Fruit fly (Drosophila melanogaster) whole organism, embryonic: Measurements from ENCODE around the gene U2af50.

Experiments used
- CG13287 ChIP-seq: fragments of 200-800 bp; sonication (Bioruptor generic); IDR thresholded peaks from 2 replicates; pipeline ENCODE4 v1.3.6; 2022; ENCODE audit warnings: missing biosample characterization, missing genetic modification characterization; ENCODE audit not compliant: partially characterized antibody
- CG14014 ChIP-seq: fragments of 200-800 bp; sonication (Bioruptor generic); IDR thresholded peaks from 2 replicates; pipeline ENCODE4 v1.3.6; 2022; ENCODE audit warnings: missing biosample characterization, missing genetic modification characterization
- CG15514 ChIP-seq: fragments of 200-800 bp; sonication (Bioruptor generic); optimal IDR thresholded peaks from 3 replicates; lab custom pipeline; 2017; ENCODE audit warnings: missing biosample characterization, missing genetic modification characterization, mild to moderate bottlenecking, moderate library complexity, missing genetic modification reagents
- CG1603 ChIP-seq: fragments of 200-800 bp; sonication (Bioruptor generic); optimal IDR thresholded peaks from 2 replicates; lab custom pipeline; 2019; ENCODE audit warnings: missing biosample characterization, mild to moderate bottlenecking, missing genetic modification characterization, moderate library complexity
- CG17361 ChIP-seq: fragments of 200-800 bp; sonication (Bioruptor generic); IDR thresholded peaks from 3 replicates; pipeline ENCODE4 v1.3.6; 2022; ENCODE audit warnings: missing biosample characterization, missing genetic modification characterization
- CG2202 ChIP-seq: fragments of 200-800 bp; sonication (Bioruptor generic); optimal IDR thresholded peaks from 2 replicates; lab custom pipeline; 2018; ENCODE audit warnings: missing biosample characterization, mild to moderate bottlenecking, missing genetic modification characterization
- CG2678 ChIP-seq: fragments of 200-800 bp; sonication (Bioruptor generic); optimal IDR thresholded peaks from 3 replicates; lab custom pipeline; 2019; ENCODE audit warnings: missing biosample characterization, mild to moderate bottlenecking, missing genetic modification characterization, moderate library complexity
- CG42726 ChIP-seq: fragments of 200-800 bp; sonication (Bioruptor generic); IDR thresholded peaks from 2 replicates; pipeline ENCODE4 v1.3.6; 2022; ENCODE audit warnings: missing biosample characterization, missing genetic modification characterization; ENCODE audit not compliant: partially characterized antibody
- CG6689 ChIP-seq: fragments of 200-800 bp; sonication (Bioruptor generic); IDR thresholded peaks from 2 replicates; pipeline ENCODE4 v1.3.6; 2022; ENCODE audit warnings: missing biosample characterization, missing genetic modification characterization
- CG7271 ChIP-seq: fragments of 200-800 bp; sonication (Bioruptor generic); optimal IDR thresholded peaks from 2 replicates; lab custom pipeline; 2018; ENCODE audit warnings: missing biosample characterization, mild to moderate bottlenecking, missing genetic modification characterization, moderate library complexity
- CG9932 ChIP-seq: fragments of 200-800 bp; sonication (Bioruptor generic); IDR thresholded peaks from 2 replicates; pipeline ENCODE4 v1.3.6; 2022; ENCODE audit warnings: missing biosample characterization, missing genetic modification characterization
- Dip2 ChIP-seq: fragments of 200-800 bp; sonication (Bioruptor generic); IDR thresholded peaks from 2 replicates; pipeline ENCODE4 v1.3.6; 2022; ENCODE audit warnings: missing biosample characterization, missing genetic modification characterization
- Dip3 ChIP-seq: fragments of 200-800 bp; sonication (Bioruptor generic); optimal IDR thresholded peaks from 3 replicates; lab custom pipeline; 2016; ENCODE audit warnings: missing biosample characterization, missing genetic modification characterization
- Dll ChIP-seq: fragments of 200-800 bp; sonication (Bioruptor generic); IDR thresholded peaks from 4 replicates; pipeline ENCODE4 v1.3.6; 2022; ENCODE audit warnings: missing biosample characterization, missing genetic modification characterization; ENCODE audit not compliant: partially characterized antibody
- Dref ChIP-seq: fragments of 200-800 bp; sonication (Bioruptor generic); IDR thresholded peaks from 2 replicates; pipeline ENCODE4 v1.3.6; 2022; ENCODE audit warnings: missing biosample characterization, missing genetic modification characterization
- HHEX ChIP-seq: fragments of 200-800 bp; sonication (Bioruptor generic); optimal IDR thresholded peaks from 3 replicates; lab custom pipeline; 2017; ENCODE audit warnings: missing biosample characterization, mild to moderate bottlenecking, missing genetic modification characterization, missing genetic modification reagents
- Hsf ChIP-seq: fragments of 200-800 bp; sonication (Bioruptor generic); optimal IDR thresholded peaks from 3 replicates; lab custom pipeline; 2016; ENCODE audit warnings: missing biosample characterization, missing genetic modification characterization
- MBD-R2 ChIP-seq: fragments of 200-800 bp; sonication (Bioruptor generic); IDR thresholded peaks from 2 replicates; pipeline ENCODE4 v1.3.6; 2022; ENCODE audit warnings: missing biosample characterization, missing genetic modification characterization
- MESR4 ChIP-seq: fragments of 200-800 bp; sonication (Bioruptor generic); optimal IDR thresholded peaks from 2 replicates; lab custom pipeline; 2018; ENCODE audit warnings: missing biosample characterization, mild to moderate bottlenecking, missing genetic modification characterization, moderate library complexity
- MTF-1 ChIP-seq: fragments of 200-800 bp; sonication (Bioruptor generic); optimal IDR thresholded peaks from 2 replicates; lab custom pipeline; 2018; ENCODE audit warnings: missing biosample characterization, mild to moderate bottlenecking, missing genetic modification characterization, borderline replicate concordance
- Med ChIP-seq: fragments of 200-800 bp; sonication (Bioruptor generic); peaks from one replicate; lab custom pipeline; 2016; ENCODE audit warnings: missing biosample characterization, missing genetic modification characterization, mild to moderate bottlenecking, inconsistent platforms, moderate library complexity
- Meics ChIP-seq: fragments of 200-800 bp; sonication (Bioruptor generic); optimal IDR thresholded peaks from 2 replicates; lab custom pipeline; 2017; ENCODE audit warnings: missing biosample characterization, mild to moderate bottlenecking, missing genetic modification characterization
- Nf-YA ChIP-seq: fragments of 200-800 bp; sonication (Bioruptor generic); IDR thresholded peaks from 2 replicates; pipeline ENCODE4 v1.3.6; 2022; ENCODE audit warnings: missing biosample characterization, missing genetic modification characterization
- Oaz ChIP-seq: fragments of 200-800 bp; sonication (Bioruptor generic); IDR thresholded peaks from 2 replicates; pipeline ENCODE4 v1.3.6; 2022; ENCODE audit warnings: missing biosample characterization, missing genetic modification characterization
- Opbp ChIP-seq: fragments of 200-800 bp; sonication (Bioruptor generic); IDR thresholded peaks from 3 replicates; pipeline ENCODE4 v1.3.6; 2022; ENCODE audit warnings: missing biosample characterization, missing genetic modification characterization; ENCODE audit not compliant: partially characterized antibody
- Sry-β ChIP-seq: fragments of 200-800 bp; sonication (Bioruptor generic); optimal IDR thresholded peaks from 2 replicates; lab custom pipeline; 2018; ENCODE audit warnings: missing biosample characterization, mild to moderate bottlenecking, missing genetic modification characterization, moderate library complexity
- Sry-δ ChIP-seq: fragments of 200-800 bp; sonication (Bioruptor generic); optimal IDR thresholded peaks from 2 replicates; lab custom pipeline; 2016; ENCODE audit warnings: missing biosample characterization, missing genetic modification characterization
- Xrp1 ChIP-seq: fragments of 200-800 bp; sonication (Bioruptor generic); IDR thresholded peaks from 2 replicates; pipeline ENCODE4 v1.3.6; 2022; ENCODE audit warnings: missing biosample characterization, missing genetic modification characterization
- ato ChIP-seq: fragments of 200-800 bp; sonication (Bioruptor generic); IDR thresholded peaks from 2 replicates; pipeline ENCODE4 v1.3.6; 2022; ENCODE audit warnings: missing biosample characterization, missing genetic modification characterization; ENCODE audit not compliant: partially characterized antibody
- crp ChIP-seq, 2 experiments: fragments of 200-800 bp; sonication (Bioruptor generic); optimal IDR thresholded peaks; 2 replicates in 1 of 2; 3 replicates in 1 of 2; lab custom pipeline; 2017; ENCODE audit warnings: missing biosample characterization in 2 of 2, missing genetic modification characterization in 2 of 2, mild to moderate bottlenecking in 1 of 2, moderate library complexity in 1 of 2
- disco-r ChIP-seq: fragments of 200-800 bp; sonication (Bioruptor generic); optimal IDR thresholded peaks from 2 replicates; lab custom pipeline; 2016; ENCODE audit warnings: missing biosample characterization, missing genetic modification characterization
- dpn ChIP-seq, 2 experiments: fragments of 200-800 bp; sonication (Bioruptor generic); optimal IDR thresholded peaks; 3 replicates each; lab custom pipeline; 2016; ENCODE audit warnings: missing biosample characterization in 2 of 2, missing genetic modification characterization in 2 of 2
- eve ChIP-seq, 2 experiments: fragments of >200 bp; optimal IDR thresholded peaks; 2 replicates each; lab custom pipeline; 2017; ENCODE audit warnings: missing biosample characterization in 2 of 2, missing genetic modification characterization in 2 of 2
- eyg ChIP-seq: fragments of 200-800 bp; sonication (Bioruptor generic); optimal IDR thresholded peaks from 3 replicates; lab custom pipeline; 2016; ENCODE audit warnings: missing biosample characterization, missing genetic modification characterization
- fd96Cb ChIP-seq: fragments of 200-800 bp; sonication (Bioruptor generic); optimal IDR thresholded peaks from 2 replicates; lab custom pipeline; 2018; ENCODE audit warnings: missing biosample characterization, mild to moderate bottlenecking, missing genetic modification characterization, moderate library complexity
- her ChIP-seq: fragments of 200-800 bp; sonication (Bioruptor generic); optimal IDR thresholded peaks from 2 replicates; lab custom pipeline; 2016; ENCODE audit warnings: missing biosample characterization, missing genetic modification characterization
- nom ChIP-seq: fragments of 200-800 bp; sonication (Bioruptor generic); optimal IDR thresholded peaks from 2 replicates; lab custom pipeline; 2017; ENCODE audit warnings: missing biosample characterization, missing genetic modification characterization, mild to moderate bottlenecking, moderate library complexity, missing genetic modification reagents
- peb ChIP-seq: fragments of 200-800 bp; sonication (Bioruptor generic); IDR thresholded peaks from 2 replicates; pipeline ENCODE4 v1.3.6; 2022; ENCODE audit warnings: missing biosample characterization, missing genetic modification characterization
- pzg ChIP-seq: fragments of 200-800 bp; sonication (Bioruptor generic); optimal IDR thresholded peaks from 3 replicates; lab custom pipeline; 2018; ENCODE audit warnings: missing biosample characterization, mild to moderate bottlenecking, missing genetic modification characterization, moderate library complexity
- sna ChIP-seq: fragments of 200-800 bp; sonication (Bioruptor generic); IDR thresholded peaks from 2 replicates; pipeline ENCODE4 v1.3.6; 2022; ENCODE audit warnings: missing biosample characterization, missing genetic modification characterization; ENCODE audit not compliant: partially characterized antibody
- tio ChIP-seq: fragments of 200-800 bp; sonication (Bioruptor generic); optimal IDR thresholded peaks from 2 replicates; lab custom pipeline; 2017; ENCODE audit warnings: missing biosample characterization, missing genetic modification characterization, inconsistent platforms
- vvl ChIP-seq: fragments of 200-800 bp; sonication (Bioruptor generic); IDR thresholded peaks from 2 replicates; pipeline ENCODE4 v1.3.6; 2022; ENCODE audit warnings: missing biosample characterization, missing genetic modification characterization
- wor ChIP-seq: fragments of 200-800 bp; sonication (Bioruptor generic); IDR thresholded peaks from 2 replicates; pipeline ENCODE4 v1.3.6; 2022; ENCODE audit warnings: missing biosample characterization, missing genetic modification characterization

U2af50 gene

dm6 chrX:16325472-16325871 lies 33.4 kb downstream of the U2af50 start, which contains the start of gene CalpC (continued):
- TF ChIP-seq eve (GFP tag; optimal IDR thresholded peaks at IDR 0.05; lab: Kevin White, UChicago) (no peak), CG9932 (GFP tag; lab: Robert Waterston, UW) (no peak), MTF-1 (GFP tag; lab: Kevin White, UChicago) (no peak), CG15514 (GFP tag; lab: Kevin White, UChicago) (peak; percentile 98), Opbp (GFP tag; lab: Robert Waterston, UW) (peak; percentile 56; the same call in 1 of the 3 replicates), Dip2 (GFP tag; lab: Robert Waterston, UW) (no peak), CG13287 (GFP tag; lab: Robert Waterston, UW) (0 out of 2 replicates have a peak, but pooled peaks have one; percentile 15), sna (GFP tag; lab: Robert Waterston, UW) (peak; percentile 43; the same call in 1 of the 2 replicates), MBD-R2 (GFP tag; lab: Robert Waterston, UW) (peak; percentile 17; the same call in 1 of the 2 replicates), MESR4 (GFP tag; lab: Kevin White, UChicago) (peak; percentile 33), dpn (GFP tag; optimal IDR thresholded peaks at IDR 0.05; lab: Kevin White, UChicago) (no peak), nom (GFP tag; lab: Kevin White, UChicago) (peak; percentile 18), CG42726 (GFP tag; lab: Robert Waterston, UW) (0 out of 2 replicates have a peak, but pooled peaks have one; percentile 11), Sry-δ (GFP tag; lab: Kevin White, UChicago) (peak; percentile 17), peb (no peak), Dref (GFP tag; lab: Robert Waterston, UW) (peak; percentile 36; the same call in 1 of the 2 replicates), Oaz (GFP tag; lab: Robert Waterston, UW) (no peak), vvl (GFP tag; lab: Robert Waterston, UW) (0 out of 2 replicates have a peak, but pooled peaks have one; percentile 15), Sry-β (GFP tag; lab: Kevin White, UChicago) (peak; percentile 30), pzg (GFP tag; lab: Kevin White, UChicago) (peak; percentile 22), CG14014 (GFP tag; lab: Robert Waterston, UW) (no peak), CG6689 (GFP tag; lab: Robert Waterston, UW) (no peak), CG1603 (tag; lab: Kevin White, UChicago) (peak; percentile 33), Med (GFP tag; lab: Kevin White, UChicago) (no peak), Dll (GFP tag; lab: Robert Waterston, UW) (peak; percentile 34; the same call in 1 of the 4 replicates), wor (GFP tag; lab: Robert Waterston, UW) (no peak), Xrp1 (GFP tag; lab: Robert Waterston, UW) (no peak), Nf-YA (GFP tag; lab: Robert Waterston, UW) (no peak)
- TF ChIP-seq, all 482 proteins: peak for 33

dm6 chrX:16323536-16323935 lies 35.3 kb downstream of the U2af50 start:
- TF ChIP-seq her (no peak), CG2678 (tag; lab: Kevin White, UChicago) (no peak), Hsf (GFP tag; lab: Kevin White, UChicago) (no peak), CG7271 (tag; lab: Kevin White, UChicago) (no peak), eve (GFP tag; optimal IDR thresholded peaks at IDR 0.05; lab: Kevin White, UChicago) (no peak), HHEX (GFP tag; lab: Kevin White, UChicago) (no peak), tio (no peak), eyg (no peak), fd96Cb (tag; lab: Kevin White, UChicago) (no peak), CG17361 (GFP tag; lab: Robert Waterston, UW) (no peak), disco-r (GFP tag; lab: Kevin White, UChicago) (no peak), Dll (GFP tag; lab: Robert Waterston, UW) (no peak), crp (GFP tag; optimal IDR thresholded peaks at IDR 0.05; lab: Kevin White, UChicago) (no peak), ato (GFP tag; lab: Robert Waterston, UW) (no peak), CG2202 (tag; lab: Kevin White, UChicago) (no peak), sna (GFP tag; lab: Robert Waterston, UW) (no peak), Meics (no peak), Dip3 (GFP tag; lab: Kevin White, UChicago) (no peak)
